Worm (Caenorhabditis elegans): ENCODE data around the gene rhi-1.

- TF ChIP-seq sptf-1 (tag; optimal IDR thresholded peaks at IDR 0.05) (no peak), snpc-4 (tag; optimal IDR thresholded peaks at IDR 0.05) (no peak), nhr-28 (tag; optimal IDR thresholded peaks at IDR 0.05) (no peak), zip-8 (tag; optimal IDR thresholded peaks at IDR 0.05) (no peak), nhr-237 (tag; optimal IDR thresholded peaks at IDR 0.05) (no peak), mep-1 (tag; optimal IDR thresholded peaks at IDR 0.05) (no peak), ces-1 (GFP tag; optimal IDR thresholded peaks at IDR 0.05) (no peak), unc-39 (tag; optimal IDR thresholded peaks at IDR 0.05) (no peak), flh-1 (GFP tag; optimal IDR thresholded peaks at IDR 0.05) (no peak), pha-4 (tag; optimal IDR thresholded peaks at IDR 0.05) (no peak), mls-2 (tag; optimal IDR thresholded peaks at IDR 0.05) (no peak)
Observed at ce11 chrX:4532160-4532741, 23.9 kb downstream of the rhi-1 start, which contains the start of gene nhr-35.

Data from whole organism, mixed stage, embryonic.